Worm (Caenorhabditis elegans) whole organism, late embryonic: ENCODE measurements around the gene fbxa-152.

ENCODE experiments used
- C08G9.2 ChIP-seq: sonication (generic microtip); optimal IDR thresholded peaks from 2 replicates; lab custom pipeline; 2016; ENCODE audit warnings: mild to moderate bottlenecking, missing genetic modification characterization, moderate library complexity, missing compliant biosample characterization
- F13H6.1 ChIP-seq: sonication (generic microtip); optimal IDR thresholded peaks from 2 replicates; lab custom pipeline; 2016; ENCODE audit warnings: missing genetic modification characterization, missing compliant biosample characterization
- K02D7.2 ChIP-seq: sonication (generic microtip); optimal IDR thresholded peaks from 2 replicates; lab custom pipeline; 2017; ENCODE audit warnings: mild to moderate bottlenecking, missing genetic modification characterization, missing compliant biosample characterization
- K09A11.1 ChIP-seq: sonication (generic microtip); optimal IDR thresholded peaks from 2 replicates; lab custom pipeline; 2017; ENCODE audit warnings: antibody characterized with exemption, mild to moderate bottlenecking, missing genetic modification characterization, missing compliant biosample characterization; ENCODE audit not compliant: insufficient read depth
- T23F11.4 ChIP-seq: fragments of 200-800 bp; sonication (Bioruptor generic); optimal IDR thresholded peaks from 2 replicates; lab custom pipeline; 2018; ENCODE audit warnings: mild to moderate bottlenecking, missing genetic modification characterization, missing compliant biosample characterization
- Y22D7AL.16 ChIP-seq: sonication (generic microtip); optimal IDR thresholded peaks from 2 replicates; lab custom pipeline; 2016; ENCODE audit warnings: missing genetic modification characterization, missing compliant biosample characterization
- ahr-1 ChIP-seq: sonication (generic microtip); optimal IDR thresholded peaks from 2 replicates; lab custom pipeline; 2016; ENCODE audit warnings: missing genetic modification characterization, missing compliant biosample characterization
- ama-1 ChIP-seq: fragments of 150-350 bp; optimal IDR thresholded peaks from 2 replicates; lab custom pipeline; 2014
- ceh-14 ChIP-seq: sonication (generic microtip); optimal IDR thresholded peaks from 2 replicates; lab custom pipeline; 2016; ENCODE audit warnings: missing genotype, missing genetic modification characterization, missing compliant biosample characterization
- ceh-19 ChIP-seq: fragments of 200-800 bp; sonication (Bioruptor generic); optimal IDR thresholded peaks from 2 replicates; lab custom pipeline; 2018; ENCODE audit warnings: mild to moderate bottlenecking, missing genetic modification characterization, missing compliant biosample characterization
- ceh-2 ChIP-seq: sonication (generic microtip); optimal IDR thresholded peaks from 2 replicates; lab custom pipeline; 2016; ENCODE audit warnings: missing genotype, missing genetic modification characterization, missing compliant biosample characterization
- ceh-22 ChIP-seq: sonication (generic microtip); optimal IDR thresholded peaks from 2 replicates; lab custom pipeline; 2017; ENCODE audit warnings: missing biosample characterization, missing genetic modification characterization
- ceh-24 ChIP-seq: sonication (generic microtip); optimal IDR thresholded peaks from 2 replicates; lab custom pipeline; 2016; ENCODE audit warnings: mild to moderate bottlenecking, missing genetic modification characterization, missing compliant biosample characterization
- ceh-30 ChIP-seq: fragments of 150-350 bp; optimal IDR thresholded peaks from 2 replicates; lab custom pipeline; 2014; ENCODE audit warnings: missing biosample characterization, missing genetic modification characterization
- ceh-31 ChIP-seq: sonication (generic microtip); optimal IDR thresholded peaks from 2 replicates; lab custom pipeline; 2016; ENCODE audit warnings: missing genetic modification characterization, missing compliant biosample characterization
- ceh-34 ChIP-seq: sonication (generic microtip); optimal IDR thresholded peaks from 2 replicates; lab custom pipeline; 2016; ENCODE audit warnings: mild to moderate bottlenecking, missing genetic modification characterization, missing compliant biosample characterization
- ceh-48 ChIP-seq: sonication (generic microtip); optimal IDR thresholded peaks from 2 replicates; lab custom pipeline; 2016; ENCODE audit warnings: missing genetic modification characterization, inconsistent platforms, missing compliant biosample characterization
- ceh-9 ChIP-seq: sonication (generic microtip); optimal IDR thresholded peaks from 2 replicates; lab custom pipeline; 2016; ENCODE audit warnings: mild to moderate bottlenecking, missing genetic modification characterization, inconsistent platforms, missing compliant biosample characterization
- dmd-4 ChIP-seq: sonication (generic microtip); optimal IDR thresholded peaks from 2 replicates; lab custom pipeline; 2016; ENCODE audit warnings: borderline replicate concordance, missing genetic modification characterization, missing compliant biosample characterization
- dve-1 ChIP-seq: sonication (generic microtip); optimal IDR thresholded peaks from 2 replicates; lab custom pipeline; 2017; ENCODE audit warnings: antibody characterized with exemption, mild to moderate bottlenecking, missing genetic modification characterization, missing compliant biosample characterization
- elt-2 ChIP-seq: sonication (generic microtip); optimal IDR thresholded peaks from 2 replicates; lab custom pipeline; 2016; ENCODE audit warnings: missing genetic modification reagents, missing genetic modification characterization, missing compliant biosample characterization
- ets-4 ChIP-seq: sonication (generic microtip); optimal IDR thresholded peaks from 2 replicates; lab custom pipeline; 2016; ENCODE audit warnings: missing genetic modification characterization, missing compliant biosample characterization
- eyg-1 ChIP-seq: sonication (generic microtip); optimal IDR thresholded peaks from 2 replicates; lab custom pipeline; 2016; ENCODE audit warnings: missing genotype, missing genetic modification characterization, missing compliant biosample characterization
- fax-1 ChIP-seq: sonication (generic microtip); optimal IDR thresholded peaks from 2 replicates; lab custom pipeline; 2016; ENCODE audit warnings: missing genotype, missing genetic modification characterization, missing compliant biosample characterization
- fkh-10 ChIP-seq: fragments of 150-350 bp; optimal IDR thresholded peaks from 2 replicates; lab custom pipeline; 2014; ENCODE audit warnings: missing biosample characterization, missing genetic modification reagents, missing genetic modification characterization
- fkh-6 ChIP-seq: sonication (generic microtip); optimal IDR thresholded peaks from 2 replicates; lab custom pipeline; 2016; ENCODE audit warnings: missing genetic modification characterization, missing compliant biosample characterization
- gmeb-2 ChIP-seq: sonication (generic microtip); optimal IDR thresholded peaks from 2 replicates; lab custom pipeline; 2016; ENCODE audit warnings: missing genetic modification characterization, inconsistent platforms, missing compliant biosample characterization
- hlh-15 ChIP-seq: sonication (generic microtip); optimal IDR thresholded peaks from 2 replicates; lab custom pipeline; 2016; ENCODE audit warnings: missing genetic modification characterization, missing compliant biosample characterization
- hlh-8 ChIP-seq: sonication (generic microtip); optimal IDR thresholded peaks from 2 replicates; lab custom pipeline; 2016; ENCODE audit warnings: missing genotype, missing genetic modification characterization, missing compliant biosample characterization
- lim-6 ChIP-seq: sonication (generic microtip); optimal IDR thresholded peaks from 2 replicates; lab custom pipeline; 2016; ENCODE audit warnings: missing genetic modification characterization, missing compliant biosample characterization
- madf-2 ChIP-seq: sonication (generic microtip); optimal IDR thresholded peaks from 2 replicates; lab custom pipeline; 2017; ENCODE audit warnings: missing genetic modification characterization, missing compliant biosample characterization
- mec-3 ChIP-seq: sonication (generic microtip); optimal IDR thresholded peaks from 2 replicates; lab custom pipeline; 2016; ENCODE audit warnings: borderline replicate concordance, missing genetic modification characterization, missing compliant biosample characterization
- nfya-1 ChIP-seq: sonication (generic microtip); optimal IDR thresholded peaks from 2 replicates; lab custom pipeline; 2017; ENCODE audit warnings: missing genetic modification characterization, mild to moderate bottlenecking, missing compliant biosample characterization, antibody characterized with exemption, moderate library complexity
- nhr-232 ChIP-seq: sonication (generic microtip); optimal IDR thresholded peaks from 2 replicates; lab custom pipeline; 2016; ENCODE audit warnings: missing genetic modification characterization, missing compliant biosample characterization
- odd-2 ChIP-seq: sonication (generic microtip); optimal IDR thresholded peaks from 2 replicates; lab custom pipeline; 2017; ENCODE audit warnings: antibody characterized with exemption, mild to moderate bottlenecking, missing genetic modification characterization, missing compliant biosample characterization
- pag-3 ChIP-seq: sonication (generic microtip); optimal IDR thresholded peaks from 2 replicates; lab custom pipeline; 2016; ENCODE audit warnings: missing compliant biosample characterization, missing genetic modification characterization, borderline replicate concordance
- pat-9 ChIP-seq: fragments of 200-800 bp; sonication (Bioruptor generic); optimal IDR thresholded peaks from 2 replicates; lab custom pipeline; 2018; ENCODE audit warnings: mild to moderate bottlenecking, missing genetic modification characterization, moderate library complexity, missing compliant biosample characterization
- pax-1 ChIP-seq: fragments of 150-350 bp; optimal IDR thresholded peaks from 2 replicates; lab custom pipeline; 2014; ENCODE audit warnings: missing biosample characterization, missing genetic modification characterization
- pha-2 ChIP-seq: sonication (generic microtip); optimal IDR thresholded peaks from 2 replicates; lab custom pipeline; 2017; ENCODE audit warnings: mild to moderate bottlenecking, missing genetic modification characterization, missing compliant biosample characterization
- pha-4 ChIP-seq: fragments of 150-350 bp; optimal IDR thresholded peaks from 2 replicates; lab custom pipeline; 2018; ENCODE audit warnings: missing biosample characterization, missing genetic modification reagents, missing genetic modification characterization
- pros-1 ChIP-seq: fragments of 150-350 bp; optimal IDR thresholded peaks from 2 replicates; lab custom pipeline; 2014; ENCODE audit warnings: missing biosample characterization, missing genetic modification reagents, missing genetic modification characterization
- ref-2 ChIP-seq: sonication (generic microtip); optimal IDR thresholded peaks from 2 replicates; lab custom pipeline; 2016; ENCODE audit warnings: missing genetic modification characterization, missing compliant biosample characterization
- rnt-1 ChIP-seq: sonication (generic microtip); optimal IDR thresholded peaks from 2 replicates; lab custom pipeline; 2016; ENCODE audit warnings: missing genetic modification characterization, missing compliant biosample characterization
- sdc-2 ChIP-seq: sonication (generic microtip); optimal IDR thresholded peaks from 2 replicates; lab custom pipeline; 2016; ENCODE audit warnings: missing genotype, missing genetic modification characterization, missing compliant biosample characterization
- sox-2 ChIP-seq: fragments of 200-800 bp; sonication (Bioruptor generic); IDR thresholded peaks from 2 replicates; pipeline ENCODE4 v1.3.6; 2022; ENCODE audit warnings: missing genetic modification reagents, missing genetic modification characterization, missing compliant biosample characterization
- sox-4 ChIP-seq: sonication (generic microtip); optimal IDR thresholded peaks from 2 replicates; lab custom pipeline; 2017; ENCODE audit warnings: mild to moderate bottlenecking, missing genetic modification characterization, inconsistent platforms, missing compliant biosample characterization
- syd-9 ChIP-seq: sonication (generic microtip); optimal IDR thresholded peaks from 2 replicates; lab custom pipeline; 2016; ENCODE audit warnings: mild to moderate bottlenecking, missing genetic modification characterization, moderate library complexity, missing compliant biosample characterization
- tbx-2 ChIP-seq: sonication (generic microtip); optimal IDR thresholded peaks from 2 replicates; lab custom pipeline; 2016; ENCODE audit warnings: missing genetic modification characterization, missing compliant biosample characterization
- tbx-7 ChIP-seq: sonication (generic microtip); optimal IDR thresholded peaks from 2 replicates; lab custom pipeline; 2016; ENCODE audit warnings: missing genotype, missing genetic modification characterization, missing compliant biosample characterization
- unc-3 ChIP-seq, 2 experiments: fragments of 200-800 bp in 1 of 2; sonication (Bioruptor generic) in 1 of 2; sonication (generic microtip) in 1 of 2; conservative IDR thresholded peaks in 1 of 2; optimal IDR thresholded peaks in 1 of 2; 2 replicates each; pipeline versions ENCODE4 v1.3.6 to Lab custom; 2016 to 2022; ENCODE audit warnings: missing compliant biosample characterization in 2 of 2, missing genetic modification characterization in 2 of 2, missing genetic modification reagents in 1 of 2
- unc-55 ChIP-seq: sonication (generic microtip); optimal IDR thresholded peaks from 2 replicates; lab custom pipeline; 2017; ENCODE audit warnings: missing biosample characterization, missing genetic modification reagents, missing genetic modification characterization
- zip-5 ChIP-seq: sonication (generic microtip); optimal IDR thresholded peaks from 2 replicates; lab custom pipeline; 2016; ENCODE audit warnings: missing genetic modification characterization, missing compliant biosample characterization
- ztf-16 ChIP-seq: sonication (generic microtip); optimal IDR thresholded peaks from 2 replicates; lab custom pipeline; 2017; ENCODE audit warnings: missing genetic modification characterization, missing compliant biosample characterization

The fbxa-152 gene

DNA sequence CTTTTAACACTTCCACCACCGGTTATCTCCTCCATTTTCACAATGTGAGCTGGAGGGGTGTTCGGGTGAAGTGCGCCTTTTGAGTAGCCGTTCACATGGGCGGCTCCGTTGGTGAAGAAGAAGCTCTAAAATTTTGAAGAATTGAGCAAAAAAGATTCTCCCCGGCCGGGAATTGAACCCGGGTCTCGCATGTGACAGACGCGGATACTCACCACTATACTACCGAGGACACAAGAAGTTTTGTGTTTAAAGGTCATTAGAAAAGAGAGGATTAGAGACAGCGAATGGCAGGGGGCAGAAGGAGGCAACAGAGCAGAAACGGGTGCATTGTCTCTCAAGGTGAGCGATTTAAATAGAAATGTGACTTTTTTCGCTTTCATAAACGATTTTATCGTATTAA is 50.5 kb downstream of the fbxa-152 start:
- TF ChIP-seq rnt-1 (tag; lab: Kevin White, UChicago), result peak; percentile 79
- peak; percentile 28 for TF ChIP-seq ceh-24 (tag; lab: Kevin White, UChicago)
- peak; percentile 61 for TF ChIP-seq K02D7.2 (tag; lab: Kevin White, UChicago)
- TF ChIP-seq sox-4 (tag; lab: Kevin White, UChicago), result peak; percentile 75
- TF ChIP-seq mec-3 (tag; lab: Kevin White, UChicago), result peak; percentile 33
- TF ChIP-seq ceh-14 (tag; lab: Kevin White, UChicago), result peak; percentile 84
- peak; percentile 12 for TF ChIP-seq ceh-9 (tag; lab: Kevin White, UChicago)
- TF ChIP-seq ref-2, result peak; percentile 81
- TF ChIP-seq tbx-7 (tag; lab: Kevin White, UChicago), result peak; percentile 43
- TF ChIP-seq ceh-2 (tag; lab: Kevin White, UChicago), result peak; percentile 79
- TF ChIP-seq unc-3 (GFP tag; conservative IDR thresholded peaks at IDR 0.05; lab: Robert Waterston, UW), result peak; percentile 68
- TF ChIP-seq unc-3 (tag; optimal IDR thresholded peaks at IDR 0.05; lab: Kevin White, UChicago), result peak; percentile 53
- TF ChIP-seq ama-1 (lab: Kevin White, UChicago), result no peak
- TF ChIP-seq ceh-30 (tag; lab: Kevin White, UChicago), result peak; percentile 49
- peak; percentile 75 for TF ChIP-seq syd-9 (tag; lab: Kevin White, UChicago)
- TF ChIP-seq ceh-48 (tag; lab: Kevin White, UChicago), result peak; percentile 68
- TF ChIP-seq dve-1 (tag; lab: Kevin White, UChicago), result peak; percentile 47
- TF ChIP-seq T23F11.4 (GFP tag; lab: Kevin White, UChicago), result peak; percentile 79
- peak; percentile 49 for TF ChIP-seq K09A11.1 (tag; lab: Kevin White, UChicago)
- TF ChIP-seq fkh-10, result peak; percentile 46
- TF ChIP-seq ceh-34 (tag; lab: Kevin White, UChicago), result peak; percentile 76
- TF ChIP-seq lim-6 (tag; lab: Kevin White, UChicago), result no peak
- TF ChIP-seq sox-2, result peak; percentile 67; the same call in 1 of the 2 replicates
- peak; percentile 90 for TF ChIP-seq fkh-6 (tag; lab: Kevin White, UChicago)
- TF ChIP-seq fax-1 (tag; lab: Kevin White, UChicago), result peak; percentile 55
- peak; percentile 84 for TF ChIP-seq ceh-19 (GFP tag; lab: Kevin White, UChicago)
- TF ChIP-seq F13H6.1, result peak; percentile 74
- peak; percentile 9 for TF ChIP-seq ets-4 (tag; lab: Kevin White, UChicago)
- peak; percentile 17 for TF ChIP-seq pag-3 (tag; lab: Kevin White, UChicago)
- TF ChIP-seq dmd-4, result peak; percentile 74
- peak; percentile 75 for TF ChIP-seq pat-9 (tag; lab: Kevin White, UChicago)
- TF ChIP-seq elt-2 (tag; lab: Kevin White, UChicago), result peak; percentile 74
- peak; percentile 79 for TF ChIP-seq ztf-16 (tag; lab: Kevin White, UChicago)
- peak; percentile 73 for TF ChIP-seq nhr-232 (tag; lab: Kevin White, UChicago)
- peak; percentile 71 for TF ChIP-seq eyg-1
- no peak for TF ChIP-seq pha-4 (tag; lab: Kevin White, UChicago)
- peak; percentile 79 for TF ChIP-seq sdc-2 (tag; lab: Kevin White, UChicago)
- TF ChIP-seq tbx-2 (tag; lab: Kevin White, UChicago), result peak; percentile 73
- TF ChIP-seq pha-2 (tag; lab: Kevin White, UChicago), result peak; percentile 84
- TF ChIP-seq hlh-15 (tag; lab: Kevin White, UChicago), result peak; percentile 54
- peak; percentile 71 for TF ChIP-seq ceh-31 (tag; lab: Kevin White, UChicago)
- peak; percentile 79 for TF ChIP-seq C08G9.2 (tag; lab: Kevin White, UChicago)
- peak; percentile 55 for TF ChIP-seq hlh-8 (tag; lab: Kevin White, UChicago)
- TF ChIP-seq Y22D7AL.16 (tag; lab: Kevin White, UChicago), result peak; percentile 81
- TF ChIP-seq gmeb-2, result peak; percentile 83
- peak; percentile 33 for TF ChIP-seq odd-2 (tag; lab: Kevin White, UChicago)
- peak; percentile 58 for TF ChIP-seq nfya-1 (tag; lab: Kevin White, UChicago)
- no peak for TF ChIP-seq unc-55
- TF ChIP-seq pax-1, result no peak
- no peak for TF ChIP-seq ceh-22
- peak; percentile 14 for TF ChIP-seq ahr-1 (tag; lab: Kevin White, UChicago)
- TF ChIP-seq pros-1 (tag; lab: Kevin White, UChicago), result no peak
- peak; percentile 28 for TF ChIP-seq zip-5 (tag; lab: Kevin White, UChicago)
- TF ChIP-seq madf-2, result peak; percentile 72
